Worm (Caenorhabditis elegans) whole organism, L4/young adult: ENCODE data around the gene meg-3.

Experiments
- dao-5 ChIP-seq: sonication (generic microtip); optimal IDR thresholded peaks from 2 replicates; lab custom pipeline; 2016; ENCODE audit warnings: missing genotype, missing genetic modification characterization, moderate library complexity, missing compliant biosample characterization
- him-1 ChIP-seq: sonication (generic microtip); optimal IDR thresholded peaks from 2 replicates; lab custom pipeline; 2016; ENCODE audit warnings: missing genotype, missing genetic modification reagents, missing genetic modification characterization, missing compliant biosample characterization

ce11 chrX:1971647-1972046 is 17.8 kb downstream of the meg-3 start:
- TF ChIP-seq him-1 (tag; lab: Kevin White, UChicago): no peak
- no peak for TF ChIP-seq dao-5 (tag; lab: Kevin White, UChicago)
